Worm (Caenorhabditis elegans) whole organism, L1 larva: ENCODE results near the gene ant-1.4.
A peak's percentile ranks its signal among the peaks of the same experiment; 100 is the strongest.

Experiments used
- C34B4.2 ChIP-seq: sonication (generic microtip); optimal IDR thresholded peaks from 2 replicates; lab custom pipeline; 2017; ENCODE audit warnings: mild to moderate bottlenecking, missing genetic modification characterization, missing compliant biosample characterization
- F16B12.6 ChIP-seq: fragments of 150-350 bp; optimal IDR thresholded peaks from 2 replicates; lab custom pipeline; 2014; ENCODE audit warnings: missing biosample characterization, missing genetic modification characterization
- aha-1 ChIP-seq: fragments of 150-350 bp; optimal IDR thresholded peaks from 2 replicates; lab custom pipeline; 2014; ENCODE audit warnings: missing biosample characterization, missing genetic modification characterization
- alr-1 ChIP-seq: fragments of 200-800 bp; sonication (Bioruptor generic); optimal IDR thresholded peaks from 2 replicates; lab custom pipeline; 2018; ENCODE audit warnings: borderline replicate concordance, mild to moderate bottlenecking, missing genetic modification characterization, missing compliant biosample characterization
- blmp-1 ChIP-seq: fragments of 150-350 bp; optimal IDR thresholded peaks from 2 replicates; lab custom pipeline; 2014; ENCODE audit warnings: missing biosample characterization, missing genetic modification characterization
- dpl-1 ChIP-seq, 3 experiments: fragments of 150-350 bp in 2 of 3; sonication (generic microtip) in 1 of 3; optimal IDR thresholded peaks; 2 replicates each; lab custom pipeline; 2014 to 2017; ENCODE audit warnings: missing biosample characterization in 3 of 3, missing genetic modification characterization in 3 of 3, missing genetic modification reagents in 3 of 3
- dsc-1 ChIP-seq: sonication (generic microtip); optimal IDR thresholded peaks from 2 replicates; lab custom pipeline; 2016; ENCODE audit warnings: mild to moderate bottlenecking, missing genetic modification characterization, missing compliant biosample characterization
- egl-13 ChIP-seq: sonication (generic microtip); optimal IDR thresholded peaks from 2 replicates; lab custom pipeline; 2016; ENCODE audit warnings: missing genotype, missing genetic modification reagents, missing genetic modification characterization, missing compliant biosample characterization
- egl-27 ChIP-seq, 2 experiments: fragments of 150-350 bp in 1 of 2; sonication (generic microtip); optimal IDR thresholded peaks; 3 replicates each; lab custom pipeline; 2017 to 2018; ENCODE audit warnings: missing biosample characterization in 2 of 2, missing genetic modification characterization in 2 of 2, missing genetic modification reagents in 2 of 2
- elt-2 ChIP-seq: sonication (generic microtip); optimal IDR thresholded peaks from 2 replicates; lab custom pipeline; 2016; ENCODE audit warnings: missing genetic modification characterization, mild to moderate bottlenecking, inconsistent platforms, missing compliant biosample characterization, missing genetic modification reagents
- elt-3 ChIP-seq, 6 experiments: fragments of 150-350 bp in 1 of 6; sonication (generic microtip); optimal IDR thresholded peaks; 2 replicates each; lab custom pipeline; 2017 to 2018; ENCODE audit warnings: missing biosample characterization in 6 of 6, missing genetic modification characterization in 6 of 6, inconsistent platforms in 1 of 6
- fkh-4 ChIP-seq: sonication (generic microtip); optimal IDR thresholded peaks from 2 replicates; lab custom pipeline; 2016; ENCODE audit warnings: missing compliant biosample characterization, missing genetic modification characterization, borderline replicate concordance
- hlh-17 ChIP-seq: fragments of 200-800 bp; sonication (Bioruptor generic); optimal IDR thresholded peaks from 2 replicates; lab custom pipeline; 2018; ENCODE audit warnings: missing genetic modification characterization, mild to moderate bottlenecking, missing compliant biosample characterization, moderate library complexity, borderline replicate concordance
- hlh-4 ChIP-seq: sonication (generic microtip); optimal IDR thresholded peaks from 2 replicates; lab custom pipeline; 2016; ENCODE audit warnings: mild to moderate bottlenecking, missing genetic modification characterization, missing compliant biosample characterization
- hpl-2 ChIP-seq: fragments of 150-350 bp; optimal IDR thresholded peaks from 2 replicates; lab custom pipeline; 2014; ENCODE audit warnings: missing biosample characterization, missing genetic modification reagents, missing genetic modification characterization
- isw-1 ChIP-seq: fragments of 200-800 bp; sonication (Bioruptor generic); IDR thresholded peaks from 2 replicates; pipeline ENCODE4 v1.3.6; 2022; ENCODE audit warnings: missing genetic modification characterization, missing compliant biosample characterization
- lin-14 ChIP-seq: fragments of 200-800 bp; sonication (Bioruptor generic); optimal IDR thresholded peaks from 2 replicates; lab custom pipeline; 2018; ENCODE audit warnings: mild to moderate bottlenecking, missing genetic modification characterization, moderate library complexity, missing compliant biosample characterization
- lin-35 ChIP-seq, 2 experiments: fragments of 150-350 bp; optimal IDR thresholded peaks; 2 replicates each; lab custom pipeline; 2014; ENCODE audit warnings: missing biosample characterization in 2 of 2, missing genetic modification characterization in 2 of 2, missing genetic modification reagents in 2 of 2
- lsy-2 ChIP-seq, 2 experiments: fragments of 150-350 bp; optimal IDR thresholded peaks; 2 replicates each; lab custom pipeline; 2014; ENCODE audit warnings: missing biosample characterization in 2 of 2, missing genetic modification characterization in 2 of 2
- mep-1 ChIP-seq: fragments of 150-350 bp; optimal IDR thresholded peaks from 2 replicates; lab custom pipeline; 2014; ENCODE audit warnings: missing biosample characterization, missing genetic modification characterization
- nhr-12 ChIP-seq: sonication (generic microtip); optimal IDR thresholded peaks from 2 replicates; lab custom pipeline; 2017; ENCODE audit warnings: missing biosample characterization, missing genetic modification characterization
- nhr-28 ChIP-seq: fragments of 150-350 bp; optimal IDR thresholded peaks from 2 replicates; lab custom pipeline; 2014; ENCODE audit warnings: missing biosample characterization, missing genetic modification characterization
- nhr-47 ChIP-seq: sonication (generic microtip); optimal IDR thresholded peaks from 2 replicates; lab custom pipeline; 2016; ENCODE audit warnings: mild to moderate bottlenecking, missing genetic modification characterization, moderate library complexity, missing compliant biosample characterization
- nhr-71 ChIP-seq: sonication (generic microtip); optimal IDR thresholded peaks from 2 replicates; lab custom pipeline; 2016; ENCODE audit warnings: mild to moderate bottlenecking, missing genetic modification characterization, moderate library complexity, missing compliant biosample characterization
- nhr-76 ChIP-seq: sonication (generic microtip); optimal IDR thresholded peaks from 2 replicates; lab custom pipeline; 2017; ENCODE audit warnings: missing biosample characterization, missing genetic modification characterization
- nhr-84 ChIP-seq: sonication (generic microtip); optimal IDR thresholded peaks from 2 replicates; lab custom pipeline; 2017; ENCODE audit warnings: missing biosample characterization, missing genetic modification characterization
- nhr-90 ChIP-seq: sonication (generic microtip); optimal IDR thresholded peaks from 2 replicates; lab custom pipeline; 2016; ENCODE audit warnings: mild to moderate bottlenecking, missing genetic modification characterization, missing compliant biosample characterization; ENCODE audit not compliant: poor library complexity
- pax-3 ChIP-seq: fragments of 200-800 bp; sonication (Bioruptor generic); optimal IDR thresholded peaks from 2 replicates; lab custom pipeline; 2018; ENCODE audit warnings: mild to moderate bottlenecking, missing genetic modification characterization, moderate library complexity, missing compliant biosample characterization
- pqm-1 ChIP-seq: sonication (generic microtip); optimal IDR thresholded peaks from 3 replicates; lab custom pipeline; 2017; ENCODE audit warnings: missing biosample characterization, missing genetic modification characterization
- rnt-1 ChIP-seq: sonication (generic microtip); optimal IDR thresholded peaks from 2 replicates; lab custom pipeline; 2016; ENCODE audit warnings: mild to moderate bottlenecking, missing genetic modification characterization, moderate library complexity, missing compliant biosample characterization
- snu-23 ChIP-seq: sonication (generic microtip); optimal IDR thresholded peaks from 2 replicates; lab custom pipeline; 2016; ENCODE audit warnings: missing genetic modification characterization, missing compliant biosample characterization
- sox-4 ChIP-seq: sonication (generic microtip); optimal IDR thresholded peaks from 2 replicates; lab custom pipeline; 2016; ENCODE audit warnings: missing genetic modification characterization, missing compliant biosample characterization
- sup-37 ChIP-seq: fragments of 200-800 bp; sonication (Bioruptor generic); optimal IDR thresholded peaks from 2 replicates; lab custom pipeline; 2018; ENCODE audit warnings: mild to moderate bottlenecking, missing genetic modification characterization, missing compliant biosample characterization
- swsn-7 ChIP-seq: sonication (generic microtip); optimal IDR thresholded peaks from 2 replicates; lab custom pipeline; 2016; ENCODE audit warnings: missing genetic modification characterization, missing compliant biosample characterization
- tbx-2 ChIP-seq: sonication (generic microtip); optimal IDR thresholded peaks from 2 replicates; lab custom pipeline; 2016; ENCODE audit warnings: missing genetic modification characterization, missing compliant biosample characterization
- unc-30 ChIP-seq: sonication (generic microtip); optimal IDR thresholded peaks from 2 replicates; lab custom pipeline; 2017; ENCODE audit warnings: missing biosample characterization, missing genetic modification characterization
- unc-62 ChIP-seq: fragments of 150-350 bp; optimal IDR thresholded peaks from 2 replicates; lab custom pipeline; 2014; ENCODE audit warnings: missing biosample characterization, missing genetic modification reagents, missing genetic modification characterization
- unc-98 ChIP-seq: fragments of 200-800 bp; sonication (Bioruptor generic); IDR thresholded peaks from 2 replicates; pipeline ENCODE4 v1.3.6; 2022; ENCODE audit warnings: missing genetic modification characterization, missing compliant biosample characterization
- xbp-1 ChIP-seq: sonication (generic microtip); optimal IDR thresholded peaks from 2 replicates; lab custom pipeline; 2016; ENCODE audit warnings: missing genetic modification characterization, missing compliant biosample characterization

The ant-1.4 gene

ce11 chrIV:8451709-8452248 lies 8.3 kb downstream of the ant-1.4 start, which contains the start of gene eppl-1 (continued):
- TF ChIP-seq unc-30 (tag; lab: Kevin White, UChicago), result no peak
- no peak for TF ChIP-seq nhr-84
- TF ChIP-seq fkh-4 (tag; lab: Kevin White, UChicago), result no peak

ce11 chrIV:8450534-8450933 lies 9.6 kb downstream of the ant-1.4 start:
- TF ChIP-seq alr-1 (tag; lab: Kevin White, UChicago) (no peak), nhr-71 (tag; lab: Kevin White, UChicago) (peak; percentile 17), hlh-4 (no peak), nhr-76 (tag; lab: Kevin White, UChicago) (no peak), pax-3 (tag; lab: Kevin White, UChicago) (no peak), blmp-1 (tag; lab: Kevin White, UChicago) (peak; percentile 1), egl-13 (tag; lab: Kevin White, UChicago) (no peak), pqm-1 (peak; percentile 34), elt-2 (tag; lab: Kevin White, UChicago) (peak; percentile 97), lin-35 (GFP tag; optimal IDR thresholded peaks at IDR 0.05; lab: Kevin White, UChicago) (peak in 1 of 2 experiments; percentile 7), dpl-1 (GFP tag; optimal IDR thresholded peaks at IDR 0.05; lab: Kevin White, UChicago) (no peak), dsc-1 (tag; lab: Kevin White, UChicago) (no peak), mep-1 (tag; lab: Kevin White, UChicago) (no peak), swsn-7 (tag; lab: Kevin White, UChicago) (no peak), elt-3 (tag; optimal IDR thresholded peaks at IDR 0.05; lab: Kevin White, UChicago) (peak in 5 of 6 experiments; percentile 0 to 97 (median 93)), C34B4.2 (tag; lab: Kevin White, UChicago) (no peak), nhr-90 (tag; lab: Kevin White, UChicago) (peak; percentile 1), lin-14 (peak; percentile 20), fkh-4 (tag; lab: Kevin White, UChicago) (no peak), nhr-28 (no peak), xbp-1 (tag; lab: Kevin White, UChicago) (no peak), rnt-1 (tag; lab: Kevin White, UChicago) (no peak), egl-27 (tag; optimal IDR thresholded peaks at IDR 0.05; lab: Kevin White, UChicago) (no peak), lsy-2 (tag; optimal IDR thresholded peaks at IDR 0.05; lab: Kevin White, UChicago) (peak in 1 of 2 experiments; percentile 12), snu-23 (GFP tag; lab: Kevin White, UChicago) (no peak), nhr-47 (tag; lab: Kevin White, UChicago) (no peak)

ce11 chrIV:8449869-8450268 lies 10.2 kb downstream of the ant-1.4 start:
- TF ChIP-seq hlh-17 (no peak), C34B4.2 (tag; lab: Kevin White, UChicago) (no peak), sup-37 (GFP tag; lab: Kevin White, UChicago) (no peak), hpl-2 (GFP tag; lab: Kevin White, UChicago) (no peak), nhr-28 (no peak), elt-2 (tag; lab: Kevin White, UChicago) (no peak), sox-4 (tag; lab: Kevin White, UChicago) (no peak), isw-1 (no peak), nhr-12 (tag; lab: Kevin White, UChicago) (no peak), tbx-2 (tag; lab: Kevin White, UChicago) (no peak), F16B12.6 (tag; lab: Kevin White, UChicago) (no peak), aha-1 (no peak), alr-1 (tag; lab: Kevin White, UChicago) (no peak), unc-98 (GFP tag; lab: Robert Waterston, UW) (no peak), lin-35 (GFP tag; optimal IDR thresholded peaks at IDR 0.05; lab: Kevin White, UChicago) (no peak), unc-62 (no peak), xbp-1 (tag; lab: Kevin White, UChicago) (no peak)
